Worm (Caenorhabditis elegans): ENCODE measurements around the gene F54D5.2.

- TF ChIP-seq ztf-29 (GFP tag; IDR thresholded peaks at IDR 0.05) (no peak), T22C8.4 (GFP tag; IDR thresholded peaks at IDR 0.05) (no peak)
These were observed at the start of gene F54D5.2 for ce11 chrII:11572944-11573343.

Measured in whole organism, midembryonic.